Fruit fly (Drosophila melanogaster) whole organism, prepupa: ENCODE results near the gene Prosbeta3.

Source experiments
- Blimp-1 ChIP-seq: fragments of 200-800 bp; sonication (Bioruptor generic); optimal IDR thresholded peaks from 3 replicates; lab custom pipeline; 2017; ENCODE audit warnings: missing biosample characterization, missing genetic modification characterization, mild to moderate bottlenecking, moderate library complexity, missing genetic modification reagents
- CG10631 ChIP-seq: fragments of 200-800 bp; sonication (Bioruptor generic); optimal IDR thresholded peaks from 2 replicates; lab custom pipeline; 2016; ENCODE audit warnings: missing biosample characterization, missing genetic modification characterization
- CG10669 ChIP-seq: fragments of 200-800 bp; sonication (Bioruptor generic); optimal IDR thresholded peaks from 3 replicates; lab custom pipeline; 2018; ENCODE audit warnings: missing biosample characterization, mild to moderate bottlenecking, missing genetic modification characterization, moderate library complexity
- CG11762 ChIP-seq: fragments of 200-800 bp; sonication (Bioruptor generic); optimal IDR thresholded peaks from 3 replicates; lab custom pipeline; 2016; ENCODE audit warnings: missing biosample characterization, missing genetic modification characterization; ENCODE audit not compliant: insufficient read depth
- CG11902 ChIP-seq: fragments of 200-800 bp; sonication (Bioruptor generic); optimal IDR thresholded peaks from 3 replicates; lab custom pipeline; 2016; ENCODE audit warnings: missing biosample characterization, missing genetic modification characterization
- CG15336 ChIP-seq: fragments of 200-800 bp; sonication (Bioruptor generic); IDR thresholded peaks from 2 replicates; pipeline ENCODE4 v1.3.6; 2022; ENCODE audit warnings: missing biosample characterization, missing genetic modification characterization
- CG16779 ChIP-seq: fragments of 200-800 bp; sonication (Bioruptor generic); optimal IDR thresholded peaks from 3 replicates; lab custom pipeline; 2017; ENCODE audit warnings: missing biosample characterization, mild to moderate bottlenecking, missing genetic modification characterization
- CG3032 ChIP-seq: fragments of 200-800 bp; optimal IDR thresholded peaks from 2 replicates; lab custom pipeline; 2019; ENCODE audit warnings: missing biosample characterization, mild to moderate bottlenecking, missing genetic modification characterization, moderate library complexity
- CG31627 ChIP-seq: fragments of 200-800 bp; sonication (Bioruptor generic); optimal IDR thresholded peaks from 3 replicates; lab custom pipeline; 2016; ENCODE audit warnings: missing biosample characterization, missing genetic modification characterization
- CG32006 ChIP-seq: fragments of 200-800 bp; sonication (Bioruptor generic); optimal IDR thresholded peaks from 3 replicates; lab custom pipeline; 2017; ENCODE audit warnings: missing biosample characterization, mild to moderate bottlenecking, missing genetic modification characterization
- CG34406 ChIP-seq: fragments of 200-800 bp; sonication (Bioruptor generic); optimal IDR thresholded peaks from 3 replicates; lab custom pipeline; 2016; ENCODE audit warnings: missing biosample characterization, missing genetic modification characterization
- CG3919 ChIP-seq: fragments of 200-800 bp; sonication (Bioruptor generic); optimal IDR thresholded peaks from 3 replicates; lab custom pipeline; 2016; ENCODE audit warnings: missing biosample characterization, missing genetic modification characterization
- CG4318 ChIP-seq: fragments of 200-800 bp; sonication (Bioruptor generic); optimal IDR thresholded peaks from 3 replicates; lab custom pipeline; 2017; ENCODE audit warnings: missing biosample characterization, mild to moderate bottlenecking, missing genetic modification characterization
- CG6276 ChIP-seq: fragments of 200-800 bp; sonication (Bioruptor generic); optimal IDR thresholded peaks from 2 replicates; lab custom pipeline; 2017; ENCODE audit warnings: missing biosample characterization, mild to moderate bottlenecking, missing genetic modification characterization
- CG6792 ChIP-seq: fragments of 200-800 bp; sonication (Bioruptor generic); optimal IDR thresholded peaks from 3 replicates; lab custom pipeline; 2016; ENCODE audit warnings: missing biosample characterization, missing genetic modification characterization
- CG6808 ChIP-seq: fragments of 200-800 bp; sonication (Bioruptor generic); optimal IDR thresholded peaks from 3 replicates; lab custom pipeline; 2017; ENCODE audit warnings: missing biosample characterization, missing genetic modification characterization, mild to moderate bottlenecking, moderate library complexity, missing genetic modification reagents
- CG7368 ChIP-seq: fragments of 200-800 bp; sonication (Bioruptor generic); optimal IDR thresholded peaks from 3 replicates; lab custom pipeline; 2016; ENCODE audit warnings: missing biosample characterization, missing genetic modification characterization
- CG8319 ChIP-seq: fragments of 200-800 bp; sonication (Bioruptor generic); optimal IDR thresholded peaks from 3 replicates; lab custom pipeline; 2016; ENCODE audit warnings: missing biosample characterization, missing genetic modification characterization
- Eip75B ChIP-seq: fragments of 200-800 bp; sonication (Bioruptor generic); optimal IDR thresholded peaks from 3 replicates; lab custom pipeline; 2016; ENCODE audit warnings: missing biosample characterization, missing genetic modification characterization
- Eip78C ChIP-seq: fragments of 200-800 bp; sonication (Bioruptor generic); peaks from one replicate; lab custom pipeline; 2016; ENCODE audit warnings: missing biosample characterization, missing genetic modification characterization
- Ets21C ChIP-seq: fragments of 200-800 bp; sonication (Bioruptor generic); optimal IDR thresholded peaks from 3 replicates; lab custom pipeline; 2016; ENCODE audit warnings: missing biosample characterization, missing genetic modification characterization
- Ets96B ChIP-seq: fragments of 200-800 bp; optimal IDR thresholded peaks from 2 replicates; lab custom pipeline; 2019; ENCODE audit warnings: missing biosample characterization, mild to moderate bottlenecking, missing genetic modification characterization, moderate library complexity
- Gug ChIP-seq: fragments of 200-800 bp; sonication (Bioruptor generic); IDR thresholded peaks from 2 replicates; pipeline ENCODE4 v1.3.6; 2022; ENCODE audit warnings: missing biosample characterization, missing genetic modification characterization
- Hr38 ChIP-seq: sonication (Bioruptor generic); optimal IDR thresholded peaks from 2 replicates; lab custom pipeline; 2016; ENCODE audit warnings: missing biosample characterization, missing genetic modification characterization
- Hr39 ChIP-seq: fragments of 200-800 bp; sonication (Bioruptor generic); optimal IDR thresholded peaks from 2 replicates; lab custom pipeline; 2016; ENCODE audit warnings: missing biosample characterization, missing genetic modification characterization
- Hr4 ChIP-seq: fragments of 200-800 bp; sonication (Bioruptor generic); optimal IDR thresholded peaks from 3 replicates; lab custom pipeline; 2016; ENCODE audit warnings: missing biosample characterization, missing genetic modification characterization
- Lpt ChIP-seq: fragments of 200-800 bp; sonication (Bioruptor generic); optimal IDR thresholded peaks from 3 replicates; lab custom pipeline; 2016; ENCODE audit warnings: missing biosample characterization, missing genetic modification characterization
- Met ChIP-seq: fragments of 200-800 bp; sonication (Bioruptor generic); optimal IDR thresholded peaks from 3 replicates; lab custom pipeline; 2016; ENCODE audit warnings: missing biosample characterization, missing genetic modification characterization
- Smox ChIP-seq: fragments of 200-800 bp; sonication (Bioruptor generic); optimal IDR thresholded peaks from 3 replicates; lab custom pipeline; 2016; ENCODE audit warnings: missing biosample characterization, missing genetic modification characterization
- Sox14 ChIP-seq: fragments of 200-800 bp; sonication (Bioruptor generic); optimal IDR thresholded peaks from 3 replicates; lab custom pipeline; 2016; ENCODE audit warnings: missing biosample characterization, missing genetic modification characterization
- Sox15 ChIP-seq: fragments of 200-800 bp; sonication (Bioruptor generic); optimal IDR thresholded peaks from 3 replicates; lab custom pipeline; 2016; ENCODE audit warnings: missing biosample characterization, missing genetic modification characterization
- achi ChIP-seq: fragments of 200-800 bp; sonication (Bioruptor generic); optimal IDR thresholded peaks from 3 replicates; lab custom pipeline; 2016; ENCODE audit warnings: missing biosample characterization, missing genetic modification characterization
- acj6 ChIP-seq: fragments of 200-800 bp; sonication (Bioruptor generic); optimal IDR thresholded peaks from 3 replicates; lab custom pipeline; 2016; ENCODE audit warnings: missing biosample characterization, missing genetic modification characterization
- cyc ChIP-seq: fragments of 200-800 bp; sonication (Bioruptor generic); optimal IDR thresholded peaks from 3 replicates; lab custom pipeline; 2016; ENCODE audit warnings: missing biosample characterization, missing genetic modification characterization
- dsx ChIP-seq: fragments of 200-800 bp; optimal IDR thresholded peaks from 3 replicates; lab custom pipeline; 2019; ENCODE audit warnings: missing biosample characterization, mild to moderate bottlenecking, missing genetic modification characterization, moderate library complexity; ENCODE audit not compliant: poor library complexity, severe bottlenecking
- esn ChIP-seq: fragments of 200-800 bp; sonication (Bioruptor generic); optimal IDR thresholded peaks from 2 replicates; lab custom pipeline; 2016; ENCODE audit warnings: missing biosample characterization, mild to moderate bottlenecking, missing genetic modification characterization, moderate library complexity
- fd59A ChIP-seq: fragments of 200-800 bp; sonication (Bioruptor generic); optimal IDR thresholded peaks from 2 replicates; lab custom pipeline; 2017; ENCODE audit warnings: missing biosample characterization, mild to moderate bottlenecking, missing genetic modification characterization, missing genetic modification reagents
- fkh ChIP-seq: fragments of 200-800 bp; sonication (Bioruptor generic); optimal IDR thresholded peaks from 3 replicates; lab custom pipeline; 2017; ENCODE audit warnings: missing biosample characterization, mild to moderate bottlenecking, missing genetic modification characterization, moderate library complexity
- lz ChIP-seq: fragments of 200-800 bp; sonication (Bioruptor generic); optimal IDR thresholded peaks from 3 replicates; lab custom pipeline; 2016; ENCODE audit warnings: missing biosample characterization, missing genetic modification characterization
- net ChIP-seq: fragments of 200-800 bp; sonication (Bioruptor generic); optimal IDR thresholded peaks from 3 replicates; lab custom pipeline; 2016; ENCODE audit warnings: missing biosample characterization, missing genetic modification characterization
- pdm3 ChIP-seq: fragments of 200-800 bp; sonication (Bioruptor generic); optimal IDR thresholded peaks from 3 replicates; lab custom pipeline; 2016; ENCODE audit warnings: missing biosample characterization, missing genetic modification characterization
- salr ChIP-seq, 2 experiments: fragments of 200-800 bp; sonication (Bioruptor generic); optimal IDR thresholded peaks; 3 replicates each; lab custom pipeline; 2016 to 2018; ENCODE audit warnings: missing biosample characterization in 2 of 2, missing genetic modification characterization in 2 of 2, mild to moderate bottlenecking in 1 of 2
- spab ChIP-seq: fragments of 200-800 bp; sonication (Bioruptor generic); optimal IDR thresholded peaks from 2 replicates; lab custom pipeline; 2017; ENCODE audit warnings: missing biosample characterization, mild to moderate bottlenecking, missing genetic modification characterization, missing genetic modification reagents
- svp ChIP-seq: fragments of 200-800 bp; sonication (Bioruptor generic); peaks from one replicate; lab custom pipeline; 2016; ENCODE audit warnings: missing biosample characterization, missing genetic modification characterization
- topi ChIP-seq: fragments of 200-800 bp; sonication (Bioruptor generic); optimal IDR thresholded peaks from 3 replicates; lab custom pipeline; 2016; ENCODE audit warnings: missing biosample characterization, missing genetic modification characterization
- vri ChIP-seq: fragments of 200-800 bp; sonication (Bioruptor generic); optimal IDR thresholded peaks from 3 replicates; lab custom pipeline; 2016; ENCODE audit warnings: missing biosample characterization, mild to moderate bottlenecking, missing genetic modification characterization

The Prosbeta3 gene

DNA sequence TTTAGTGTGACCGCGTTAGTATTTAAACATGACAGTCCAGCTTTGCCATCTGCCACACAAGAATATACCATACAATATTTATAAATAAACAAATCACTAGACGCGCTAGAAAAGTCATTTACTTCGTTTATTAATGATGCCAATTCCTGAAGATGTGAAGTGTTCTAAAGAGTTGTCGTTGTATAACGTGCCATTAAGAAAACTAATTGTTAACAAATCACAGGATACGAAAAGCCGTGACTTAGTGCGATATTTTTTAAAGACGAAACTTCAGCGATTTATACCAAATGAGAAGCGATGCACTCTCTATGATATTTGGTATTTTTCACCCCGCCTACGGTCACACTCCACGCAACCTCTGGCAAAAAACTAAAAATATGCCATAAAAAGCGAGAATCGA lies 33.4 kb upstream of the Prosbeta3 start, which contains the start of gene neur:
Gene neur, minus strand, starts transcription at position 24 of the 400 bp plus-strand sequence.
- TF ChIP-seq fkh: peak; percentile 64
- TF ChIP-seq Eip75B (GFP tag; lab: Kevin White, UChicago): peak; percentile 16
- peak; percentile 25 for TF ChIP-seq Hr39 (GFP tag; lab: Kevin White, UChicago)
- no peak for TF ChIP-seq CG4318 (GFP tag; lab: Kevin White, UChicago)
- no peak for TF ChIP-seq acj6 (GFP tag; lab: Kevin White, UChicago)
- peak; percentile 41 for TF ChIP-seq lz (GFP tag; lab: Kevin White, UChicago)
- TF ChIP-seq svp (GFP tag; lab: Kevin White, UChicago): peak; percentile 85
- TF ChIP-seq cyc (GFP tag; lab: Kevin White, UChicago): peak; percentile 26
- peak; percentile 28 for TF ChIP-seq vri (GFP tag; lab: Kevin White, UChicago)
- TF ChIP-seq topi (GFP tag; lab: Kevin White, UChicago): peak; percentile 39
- TF ChIP-seq achi: peak; percentile 82
- peak; percentile 14 for TF ChIP-seq CG3032 (tag; lab: Kevin White, UChicago)
- TF ChIP-seq Hr4 (GFP tag; lab: Kevin White, UChicago): no peak
- peak; percentile 18 for TF ChIP-seq Sox14
- TF ChIP-seq Lpt (GFP tag; lab: Kevin White, UChicago): no peak
- no peak for TF ChIP-seq Gug (GFP tag; lab: Robert Waterston, UW)
- TF ChIP-seq esn (GFP tag; lab: Kevin White, UChicago): peak; percentile 36
- peak; percentile 6 for TF ChIP-seq CG6792 (GFP tag; lab: Kevin White, UChicago)
- TF ChIP-seq Eip78C (GFP tag; lab: Kevin White, UChicago): peak; percentile 80
- no peak for TF ChIP-seq CG10669 (GFP tag; lab: Kevin White, UChicago)
- TF ChIP-seq Hr38 (GFP tag; lab: Kevin White, UChicago): no peak
- TF ChIP-seq CG31627 (GFP tag; lab: Kevin White, UChicago): peak; percentile 25

DNA sequence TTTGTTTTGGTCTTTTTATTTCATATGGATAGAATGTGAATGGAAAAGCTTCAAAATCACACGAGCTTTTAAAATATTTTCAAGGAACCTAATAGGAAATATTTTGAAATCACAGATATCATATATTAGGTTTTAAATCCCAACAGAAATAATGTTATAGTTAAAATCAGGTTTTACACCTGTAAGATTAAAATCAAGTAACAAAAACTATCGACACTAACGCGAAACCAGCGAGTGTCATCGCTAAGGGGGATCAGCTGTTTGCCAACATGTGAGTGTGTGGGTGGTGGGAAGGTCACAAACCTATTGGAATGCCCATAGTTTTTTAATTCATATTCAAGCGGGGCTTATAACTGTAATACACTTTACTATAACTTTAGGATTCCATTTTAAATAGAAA lies 32.6 kb upstream of the Prosbeta3 start, which contains the start of gene hyx:
Gene hyx, plus strand, starts transcription at position 109 of the 400 bp plus-strand sequence.
- peak; percentile 52 for TF ChIP-seq Hr39 (GFP tag; lab: Kevin White, UChicago)
- no peak for TF ChIP-seq CG16779
- TF ChIP-seq Hr4 (GFP tag; lab: Kevin White, UChicago): peak; percentile 53
- peak; percentile 40 for TF ChIP-seq topi (GFP tag; lab: Kevin White, UChicago)
- TF ChIP-seq Smox: no peak
- no peak for TF ChIP-seq CG11762 (GFP tag; lab: Kevin White, UChicago)
- TF ChIP-seq CG32006 (GFP tag; lab: Kevin White, UChicago): no peak
- TF ChIP-seq vri (GFP tag; lab: Kevin White, UChicago): no peak
- TF ChIP-seq CG6792 (GFP tag; lab: Kevin White, UChicago): no peak
- peak; percentile 1 for TF ChIP-seq CG10631 (GFP tag; lab: Kevin White, UChicago)
- TF ChIP-seq Eip75B (GFP tag; lab: Kevin White, UChicago): peak; percentile 36
- TF ChIP-seq Sox14: peak; percentile 30
- TF ChIP-seq Ets21C (GFP tag; lab: Kevin White, UChicago): no peak
- no peak for TF ChIP-seq salr (GFP tag; optimal IDR thresholded peaks at IDR 0.05; lab: Kevin White, UChicago)
- peak; percentile 12 for TF ChIP-seq lz (GFP tag; lab: Kevin White, UChicago)
- no peak for TF ChIP-seq CG10669 (GFP tag; lab: Kevin White, UChicago)
- no peak for TF ChIP-seq net (GFP tag; lab: Kevin White, UChicago)
- TF ChIP-seq pdm3 (GFP tag; lab: Kevin White, UChicago): no peak
- TF ChIP-seq CG31627 (GFP tag; lab: Kevin White, UChicago): peak; percentile 20
- TF ChIP-seq svp (GFP tag; lab: Kevin White, UChicago): peak; percentile 96
- TF ChIP-seq CG4318 (GFP tag; lab: Kevin White, UChicago): no peak
- no peak for TF ChIP-seq Sox15 (GFP tag; lab: Kevin White, UChicago)
- no peak for TF ChIP-seq Met (GFP tag; lab: Kevin White, UChicago)
- TF ChIP-seq CG7368 (GFP tag; lab: Kevin White, UChicago): no peak
- no peak for TF ChIP-seq CG11902
- TF ChIP-seq spab (GFP tag; lab: Kevin White, UChicago): no peak
- TF ChIP-seq dsx: no peak
- no peak for TF ChIP-seq CG8319 (GFP tag; lab: Kevin White, UChicago)
- no peak for TF ChIP-seq CG6276 (GFP tag; lab: Kevin White, UChicago)
- TF ChIP-seq Blimp-1 (GFP tag; lab: Kevin White, UChicago): no peak
- TF ChIP-seq CG34406: no peak
- TF ChIP-seq Ets96B: no peak
- TF ChIP-seq CG3032 (tag; lab: Kevin White, UChicago): peak; percentile 36
- peak; percentile 54 for TF ChIP-seq esn (GFP tag; lab: Kevin White, UChicago)
- TF ChIP-seq fd59A (GFP tag; lab: Kevin White, UChicago): no peak
- TF ChIP-seq fkh: no peak
- no peak for TF ChIP-seq CG6808 (GFP tag; lab: Kevin White, UChicago)
- no peak for TF ChIP-seq CG3919 (GFP tag; lab: Kevin White, UChicago)
- peak; percentile 22 for TF ChIP-seq Lpt (GFP tag; lab: Kevin White, UChicago)
- TF ChIP-seq cyc (GFP tag; lab: Kevin White, UChicago): peak; percentile 27
- TF ChIP-seq Hr38 (GFP tag; lab: Kevin White, UChicago): no peak
- TF ChIP-seq Eip78C (GFP tag; lab: Kevin White, UChicago): peak; percentile 81
- TF ChIP-seq CG15336 (GFP tag; lab: Robert Waterston, UW): peak; percentile 19; the same call in 1 of the 2 replicates
